Worm (Caenorhabditis elegans) whole organism, L1 larva: Measurements from ENCODE around the gene tag-340.

Experiments
- C34B4.2 ChIP-seq: sonication (generic microtip); optimal IDR thresholded peaks from 2 replicates; lab custom pipeline; 2017; ENCODE audit warnings: mild to moderate bottlenecking, missing genetic modification characterization, missing compliant biosample characterization
- alr-1 ChIP-seq: fragments of 200-800 bp; sonication (Bioruptor generic); optimal IDR thresholded peaks from 2 replicates; lab custom pipeline; 2018; ENCODE audit warnings: borderline replicate concordance, mild to moderate bottlenecking, missing genetic modification characterization, missing compliant biosample characterization
- ceh-63 ChIP-seq: fragments of 200-800 bp; sonication (Bioruptor generic); optimal IDR thresholded peaks from 2 replicates; lab custom pipeline; 2018; ENCODE audit warnings: mild to moderate bottlenecking, missing genetic modification characterization, missing compliant biosample characterization
- ceh-82 ChIP-seq, 3 experiments: fragments of 150-350 bp in 1 of 3; sonication (generic microtip) in 2 of 3; optimal IDR thresholded peaks; 2 replicates each; lab custom pipeline; 2014 to 2017; ENCODE audit warnings: missing biosample characterization in 3 of 3, missing genetic modification characterization in 3 of 3
- ceh-88 ChIP-seq: fragments of 200-800 bp; sonication (Bioruptor generic); IDR thresholded peaks from 2 replicates; pipeline ENCODE4 v1.3.6; 2022; ENCODE audit warnings: missing genetic modification characterization, missing compliant biosample characterization
- ces-1 ChIP-seq: fragments of 150-350 bp; optimal IDR thresholded peaks from 2 replicates; lab custom pipeline; 2014; ENCODE audit warnings: missing biosample characterization, missing genetic modification reagents, missing genetic modification characterization
- dpl-1 ChIP-seq, 3 experiments: fragments of 150-350 bp in 2 of 3; sonication (generic microtip) in 1 of 3; optimal IDR thresholded peaks; 2 replicates each; lab custom pipeline; 2014 to 2017; ENCODE audit warnings: missing biosample characterization in 3 of 3, missing genetic modification characterization in 3 of 3, missing genetic modification reagents in 3 of 3
- dsc-1 ChIP-seq: sonication (generic microtip); optimal IDR thresholded peaks from 2 replicates; lab custom pipeline; 2016; ENCODE audit warnings: mild to moderate bottlenecking, missing genetic modification characterization, missing compliant biosample characterization
- efl-1 ChIP-seq, 4 experiments: fragments of 150-350 bp; optimal IDR thresholded peaks in 3 of 4; peaks in 1 of 4; 1 replicate in 1 of 4; 2 replicates in 3 of 4; lab custom pipeline; 2014; ENCODE audit warnings: missing biosample characterization in 2 of 4, missing genetic modification characterization in 2 of 4, missing genetic modification reagents in 2 of 4
- efl-3 ChIP-seq: fragments of 200-800 bp; sonication (Bioruptor generic); optimal IDR thresholded peaks from 2 replicates; lab custom pipeline; 2018; ENCODE audit warnings: mild to moderate bottlenecking, missing genetic modification characterization, missing compliant biosample characterization
- egl-13 ChIP-seq: sonication (generic microtip); optimal IDR thresholded peaks from 2 replicates; lab custom pipeline; 2016; ENCODE audit warnings: missing genotype, missing genetic modification reagents, missing genetic modification characterization, missing compliant biosample characterization
- fkh-10 ChIP-seq: sonication (generic microtip); optimal IDR thresholded peaks from 2 replicates; lab custom pipeline; 2017; ENCODE audit warnings: missing biosample characterization, missing genetic modification reagents, missing genetic modification characterization
- fkh-4 ChIP-seq: sonication (generic microtip); optimal IDR thresholded peaks from 2 replicates; lab custom pipeline; 2016; ENCODE audit warnings: missing compliant biosample characterization, missing genetic modification characterization, borderline replicate concordance
- fkh-8 ChIP-seq: sonication (generic microtip); optimal IDR thresholded peaks from 2 replicates; lab custom pipeline; 2016; ENCODE audit warnings: mild to moderate bottlenecking, missing genetic modification characterization, missing compliant biosample characterization
- grh-1 ChIP-seq: fragments of 200-800 bp; sonication (Bioruptor generic); IDR thresholded peaks from 2 replicates; pipeline ENCODE4 v1.3.6; 2022; ENCODE audit warnings: missing genetic modification reagents, missing genetic modification characterization, missing compliant biosample characterization
- hlh-17 ChIP-seq: fragments of 200-800 bp; sonication (Bioruptor generic); optimal IDR thresholded peaks from 2 replicates; lab custom pipeline; 2018; ENCODE audit warnings: missing genetic modification characterization, mild to moderate bottlenecking, missing compliant biosample characterization, moderate library complexity, borderline replicate concordance
- isw-1 ChIP-seq: fragments of 200-800 bp; sonication (Bioruptor generic); IDR thresholded peaks from 2 replicates; pipeline ENCODE4 v1.3.6; 2022; ENCODE audit warnings: missing genetic modification characterization, missing compliant biosample characterization
- lin-13 ChIP-seq: fragments of 150-350 bp; optimal IDR thresholded peaks from 2 replicates; lab custom pipeline; 2014; ENCODE audit warnings: missing biosample characterization, missing genetic modification reagents, missing genetic modification characterization
- lin-14 ChIP-seq: fragments of 200-800 bp; sonication (Bioruptor generic); optimal IDR thresholded peaks from 2 replicates; lab custom pipeline; 2018; ENCODE audit warnings: mild to moderate bottlenecking, missing genetic modification characterization, moderate library complexity, missing compliant biosample characterization
- lin-35 ChIP-seq, 2 experiments: fragments of 150-350 bp; optimal IDR thresholded peaks; 2 replicates each; lab custom pipeline; 2014; ENCODE audit warnings: missing biosample characterization in 2 of 2, missing genetic modification characterization in 2 of 2, missing genetic modification reagents in 2 of 2
- lsy-2 ChIP-seq, 2 experiments: fragments of 150-350 bp; optimal IDR thresholded peaks; 2 replicates each; lab custom pipeline; 2014; ENCODE audit warnings: missing biosample characterization in 2 of 2, missing genetic modification characterization in 2 of 2
- mdl-1 ChIP-seq, 2 experiments: fragments of 150-350 bp; optimal IDR thresholded peaks; 2 replicates each; lab custom pipeline; 2014 to 2017; ENCODE audit warnings: missing biosample characterization in 2 of 2, missing genetic modification characterization in 2 of 2, inconsistent platforms in 1 of 2
- mep-1 ChIP-seq: fragments of 150-350 bp; optimal IDR thresholded peaks from 2 replicates; lab custom pipeline; 2014; ENCODE audit warnings: missing biosample characterization, missing genetic modification characterization
- nhr-12 ChIP-seq: sonication (generic microtip); optimal IDR thresholded peaks from 2 replicates; lab custom pipeline; 2017; ENCODE audit warnings: missing biosample characterization, missing genetic modification characterization
- nhr-19 ChIP-seq: fragments of 200-800 bp; sonication (Bioruptor generic); conservative IDR thresholded peaks from 2 replicates; pipeline ENCODE4 v1.3.6; 2022; ENCODE audit warnings: missing genetic modification characterization, missing compliant biosample characterization
- nhr-237 ChIP-seq: fragments of 150-350 bp; optimal IDR thresholded peaks from 2 replicates; lab custom pipeline; 2014; ENCODE audit warnings: missing biosample characterization, missing genetic modification characterization
- nhr-28 ChIP-seq: fragments of 150-350 bp; optimal IDR thresholded peaks from 2 replicates; lab custom pipeline; 2014; ENCODE audit warnings: missing biosample characterization, missing genetic modification characterization
- nhr-47 ChIP-seq: sonication (generic microtip); optimal IDR thresholded peaks from 2 replicates; lab custom pipeline; 2016; ENCODE audit warnings: mild to moderate bottlenecking, missing genetic modification characterization, moderate library complexity, missing compliant biosample characterization
- nhr-71 ChIP-seq: sonication (generic microtip); optimal IDR thresholded peaks from 2 replicates; lab custom pipeline; 2016; ENCODE audit warnings: mild to moderate bottlenecking, missing genetic modification characterization, moderate library complexity, missing compliant biosample characterization
- nhr-76 ChIP-seq: sonication (generic microtip); optimal IDR thresholded peaks from 2 replicates; lab custom pipeline; 2017; ENCODE audit warnings: missing biosample characterization, missing genetic modification characterization
- nhr-85 ChIP-seq: sonication (generic microtip); peaks from one replicate; lab custom pipeline; 2016; ENCODE audit warnings: missing genetic modification characterization, inconsistent platforms, missing compliant biosample characterization
- nhr-90 ChIP-seq: sonication (generic microtip); optimal IDR thresholded peaks from 2 replicates; lab custom pipeline; 2016; ENCODE audit warnings: mild to moderate bottlenecking, missing genetic modification characterization, missing compliant biosample characterization; ENCODE audit not compliant: poor library complexity
- pqm-1 ChIP-seq: sonication (generic microtip); optimal IDR thresholded peaks from 3 replicates; lab custom pipeline; 2017; ENCODE audit warnings: missing biosample characterization, missing genetic modification characterization
- rnt-1 ChIP-seq: sonication (generic microtip); optimal IDR thresholded peaks from 2 replicates; lab custom pipeline; 2016; ENCODE audit warnings: mild to moderate bottlenecking, missing genetic modification characterization, moderate library complexity, missing compliant biosample characterization
- skn-1 ChIP-seq: fragments of 150-350 bp; optimal IDR thresholded peaks from 2 replicates; lab custom pipeline; 2014; ENCODE audit warnings: missing biosample characterization, missing genetic modification characterization
- snu-23 ChIP-seq: sonication (generic microtip); optimal IDR thresholded peaks from 2 replicates; lab custom pipeline; 2016; ENCODE audit warnings: missing genetic modification characterization, missing compliant biosample characterization
- sptf-1 ChIP-seq: fragments of 150-350 bp; optimal IDR thresholded peaks from 2 replicates; lab custom pipeline; 2014; ENCODE audit warnings: missing biosample characterization, missing genetic modification characterization
- sup-37 ChIP-seq: fragments of 200-800 bp; sonication (Bioruptor generic); optimal IDR thresholded peaks from 2 replicates; lab custom pipeline; 2018; ENCODE audit warnings: mild to moderate bottlenecking, missing genetic modification characterization, missing compliant biosample characterization
- swsn-7 ChIP-seq: sonication (generic microtip); optimal IDR thresholded peaks from 2 replicates; lab custom pipeline; 2016; ENCODE audit warnings: missing genetic modification characterization, missing compliant biosample characterization
- tbx-2 ChIP-seq: sonication (generic microtip); optimal IDR thresholded peaks from 2 replicates; lab custom pipeline; 2016; ENCODE audit warnings: missing genetic modification characterization, missing compliant biosample characterization
- unc-86 ChIP-seq: sonication (generic microtip); optimal IDR thresholded peaks from 2 replicates; lab custom pipeline; 2016; ENCODE audit warnings: missing genetic modification characterization, missing compliant biosample characterization
- xbp-1 ChIP-seq: sonication (generic microtip); optimal IDR thresholded peaks from 2 replicates; lab custom pipeline; 2016; ENCODE audit warnings: missing genetic modification characterization, missing compliant biosample characterization
- zip-4 ChIP-seq: fragments of 200-800 bp; sonication (Bioruptor generic); optimal IDR thresholded peaks from 2 replicates; lab custom pipeline; 2018; ENCODE audit warnings: mild to moderate bottlenecking, missing genetic modification characterization, moderate library complexity, missing compliant biosample characterization
- ztf-11 ChIP-seq, 2 experiments: sonication (generic microtip); optimal IDR thresholded peaks; 2 replicates each; lab custom pipeline; 2016 to 2017; ENCODE audit warnings: missing genetic modification characterization in 2 of 2, missing biosample characterization in 1 of 2, missing compliant biosample characterization in 1 of 2
- ztf-4 ChIP-seq: fragments of 150-350 bp; optimal IDR thresholded peaks from 2 replicates; lab custom pipeline; 2014; ENCODE audit warnings: missing biosample characterization, missing genetic modification characterization

The tag-340 gene

DNA sequence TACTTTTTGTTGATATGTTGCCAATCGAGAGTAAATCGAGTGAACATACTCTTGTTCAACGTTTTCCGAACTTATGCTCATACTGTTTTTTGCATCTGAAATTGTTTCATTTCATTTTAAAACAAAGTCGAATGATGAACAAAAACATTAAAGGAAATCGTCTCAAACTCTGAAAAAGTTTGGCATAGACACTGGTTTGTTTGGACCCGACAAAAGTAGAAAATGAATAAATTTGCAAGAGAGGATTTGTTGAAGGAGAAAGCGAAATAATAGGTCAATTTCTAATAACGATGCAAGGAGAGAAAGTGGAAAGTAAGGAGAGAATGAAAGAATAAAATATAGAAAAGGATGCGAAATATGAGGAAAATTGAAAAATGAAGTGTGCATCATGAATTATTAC, 25.6 kb upstream of the tag-340 start, which contains the start of gene C35D10.12:
C35D10.12 (minus strand) TSS at position 101 of the 400 bp plus-strand sequence.
- TF ChIP-seq nhr-76 (no peak), efl-1 (optimal IDR thresholded peaks at IDR 0.05; lab: Kevin White, UChicago) (no peak), efl-1 (GFP tag; optimal IDR thresholded peaks at IDR 0.05 in 1 of 2; lab: Kevin White, UChicago) (peak in 1 of 2 experiments; percentile 31)

ce11 chrIII:4875663-4876062, 24.6 kb upstream of the tag-340 start:
- peak in 1 of 3 experiments; percentile 40 for TF ChIP-seq dpl-1 (GFP tag; optimal IDR thresholded peaks at IDR 0.05; lab: Kevin White, UChicago)
- TF ChIP-seq unc-86 (tag; lab: Kevin White, UChicago) = peak; percentile 50
- peak in 1 of 2 experiments; percentile 20 for TF ChIP-seq lin-35 (GFP tag; optimal IDR thresholded peaks at IDR 0.05; lab: Kevin White, UChicago)
- TF ChIP-seq pqm-1 (tag; lab: Kevin White, UChicago) = no peak
- TF ChIP-seq lsy-2 (tag; optimal IDR thresholded peaks at IDR 0.05; lab: Kevin White, UChicago) = peak in 1 of 2 experiments; percentile 7
- peak; percentile 2 for TF ChIP-seq swsn-7 (tag; lab: Kevin White, UChicago)
- peak; percentile 47 for TF ChIP-seq egl-13 (tag; lab: Kevin White, UChicago)
- no peak for TF ChIP-seq fkh-4 (tag; lab: Kevin White, UChicago)
- TF ChIP-seq ceh-82 (tag; optimal IDR thresholded peaks at IDR 0.05; lab: Kevin White, UChicago) = peak in 2 of 3 experiments; percentile 3 to 6
- peak; percentile 56 for TF ChIP-seq dsc-1 (tag; lab: Kevin White, UChicago)
- TF ChIP-seq fkh-8 (tag; lab: Kevin White, UChicago) = peak; percentile 77
- no peak for TF ChIP-seq grh-1 (GFP tag; lab: Robert Waterston, UW)
- peak; percentile 42 for TF ChIP-seq fkh-10 (GFP tag; lab: Kevin White, UChicago)
- TF ChIP-seq efl-3 (GFP tag; lab: Kevin White, UChicago) = no peak
- TF ChIP-seq nhr-47 (tag; lab: Kevin White, UChicago) = peak; percentile 3
- TF ChIP-seq C34B4.2 (tag; lab: Kevin White, UChicago) = no peak
- TF ChIP-seq sup-37 = no peak
- no peak for TF ChIP-seq alr-1 (tag; lab: Kevin White, UChicago)
- TF ChIP-seq mep-1 = peak; percentile 38
- TF ChIP-seq efl-1 (optimal IDR thresholded peaks at IDR 0.05; lab: Kevin White, UChicago) = peak; percentile 2 to 34
- TF ChIP-seq efl-1 (GFP tag; optimal IDR thresholded peaks at IDR 0.05 in 1 of 2; lab: Kevin White, UChicago) = peak in 1 of 2 experiments; percentile 62
- no peak for TF ChIP-seq ztf-11 (tag; optimal IDR thresholded peaks at IDR 0.05; lab: Kevin White, UChicago)
- TF ChIP-seq lin-14 (GFP tag; lab: Kevin White, UChicago) = peak; percentile 61

ce11 chrIII:4878281-4878680, 22.0 kb upstream of the tag-340 start, which contains the start of the genes tost-1 and arx-6:
Gene tost-1, minus strand, starts transcription at chrIII:4878311.
Gene arx-6, plus strand, starts transcription at chrIII:4878658.
- peak; percentile 51 for TF ChIP-seq nhr-71 (tag; lab: Kevin White, UChicago)
- no peak for TF ChIP-seq ztf-11 (tag; optimal IDR thresholded peaks at IDR 0.05; lab: Kevin White, UChicago)
- no peak for TF ChIP-seq ceh-88 (GFP tag; lab: Robert Waterston, UW)
- TF ChIP-seq nhr-47 (tag; lab: Kevin White, UChicago) = peak; percentile 48
- no peak for TF ChIP-seq nhr-237
- TF ChIP-seq nhr-85 (tag; lab: Kevin White, UChicago) = no peak
- TF ChIP-seq nhr-19 (GFP tag; lab: Robert Waterston, UW) = peak; percentile 20; the same call in 1 of the 2 replicates
- TF ChIP-seq rnt-1 = peak; percentile 41
- no peak for TF ChIP-seq zip-4 (GFP tag; lab: Kevin White, UChicago)
- no peak for TF ChIP-seq mdl-1 (tag; optimal IDR thresholded peaks at IDR 0.05; lab: Kevin White, UChicago)
- peak; percentile 36 for TF ChIP-seq xbp-1 (tag; lab: Kevin White, UChicago)
- TF ChIP-seq sup-37 = no peak
- peak; percentile 18 for TF ChIP-seq lin-14 (GFP tag; lab: Kevin White, UChicago)
- TF ChIP-seq isw-1 (GFP tag; lab: Robert Waterston, UW) = no peak
- peak; percentile 42 to 73 for TF ChIP-seq lsy-2 (tag; optimal IDR thresholded peaks at IDR 0.05; lab: Kevin White, UChicago)
- TF ChIP-seq C34B4.2 (tag; lab: Kevin White, UChicago) = no peak
- TF ChIP-seq skn-1 (tag; lab: Kevin White, UChicago) = peak; percentile 69
- TF ChIP-seq nhr-12 (tag; lab: Kevin White, UChicago) = no peak
- peak; percentile 27 for TF ChIP-seq tbx-2 (tag; lab: Kevin White, UChicago)
- TF ChIP-seq nhr-90 (tag; lab: Kevin White, UChicago) = no peak
- peak; percentile 90 to 96 for TF ChIP-seq efl-1 (optimal IDR thresholded peaks at IDR 0.05; lab: Kevin White, UChicago)
- TF ChIP-seq efl-1 (GFP tag; optimal IDR thresholded peaks at IDR 0.05 in 1 of 2; lab: Kevin White, UChicago) = peak; percentile 90 to 99
- no peak for TF ChIP-seq nhr-28
- TF ChIP-seq mep-1 = peak; percentile 39
- no peak for TF ChIP-seq sptf-1 (tag; lab: Kevin White, UChicago)
- peak in 2 of 3 experiments; percentile 2 to 30 for TF ChIP-seq ceh-82 (tag; optimal IDR thresholded peaks at IDR 0.05; lab: Kevin White, UChicago)
- TF ChIP-seq ztf-4 (tag; lab: Kevin White, UChicago) = no peak
- TF ChIP-seq fkh-4 (tag; lab: Kevin White, UChicago) = no peak
- TF ChIP-seq lin-13 (GFP tag; lab: Kevin White, UChicago) = no peak
- no peak for TF ChIP-seq ces-1 (GFP tag; lab: Kevin White, UChicago)
- peak; percentile 62 for TF ChIP-seq snu-23 (GFP tag; lab: Kevin White, UChicago)
- TF ChIP-seq swsn-7 (tag; lab: Kevin White, UChicago) = peak; percentile 23
- no peak for TF ChIP-seq hlh-17
- no peak for TF ChIP-seq ceh-63 (GFP tag; lab: Kevin White, UChicago)
